Fruit fly (Drosophila melanogaster) S2 (cell line): ENCODE data around the gene CG33795.

Source experiments
- CG8478 ChIP-seq: fragments of >200 bp; optimal IDR thresholded peaks from 2 replicates; lab custom pipeline; 2018
- CTCF ChIP-seq, 2 experiments: fragments of >200 bp; optimal IDR thresholded peaks; 2 replicates each; lab custom pipeline; 2018

dm6 chr3L:16168503-16169189 is 2.5 kb downstream of the CG33795 start:
- TF ChIP-seq CTCF (optimal IDR thresholded peaks at IDR 0.05; lab: Kevin White, UChicago) = no peak
- TF ChIP-seq CG8478 = no peak
